Worm (Caenorhabditis elegans): ENCODE results near the gene W07G4.1.

The W07G4.1 gene

DNA sequence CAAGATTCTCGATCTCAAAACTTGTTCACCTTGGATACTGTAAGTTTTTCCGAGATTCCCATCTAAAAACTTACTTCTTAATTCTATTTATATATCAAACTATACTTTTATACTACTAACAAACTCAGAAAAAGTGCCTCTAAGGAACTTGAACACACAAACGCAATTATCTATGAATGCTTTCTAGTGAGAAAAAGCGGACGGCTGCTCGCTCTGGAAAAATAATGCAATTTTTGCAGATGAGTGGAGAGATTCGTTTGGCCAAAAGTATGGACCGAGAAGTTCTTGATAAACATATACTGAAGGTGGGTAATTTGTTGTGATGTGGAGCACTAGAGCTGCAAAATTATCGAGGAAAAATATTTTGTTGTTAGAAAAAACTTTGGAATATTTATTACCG is 13.3 kb upstream of the W07G4.1 start:
- TF ChIP-seq nhr-42 (GFP tag; IDR thresholded peaks at IDR 0.05) (no peak), ces-1 (GFP tag; optimal IDR thresholded peaks at IDR 0.05) (peak; percentile 86)

DNA sequence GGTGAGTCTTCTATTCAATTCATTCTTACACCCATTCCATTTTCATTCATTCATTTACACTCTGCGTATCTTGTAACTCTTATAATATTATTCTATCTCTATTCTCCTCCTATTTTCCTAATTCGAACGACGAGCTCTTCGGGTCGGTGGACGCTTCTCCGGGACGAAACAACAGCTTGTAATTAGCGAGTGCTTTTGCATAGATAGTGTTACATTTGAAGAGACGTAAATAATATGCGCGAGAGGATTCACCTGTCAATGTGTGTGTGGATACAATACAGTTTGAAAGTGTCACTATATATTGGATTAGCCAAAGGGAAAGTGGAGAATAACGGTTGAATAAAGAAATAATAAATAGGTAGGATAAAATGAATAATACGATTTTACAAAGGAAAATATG is 12.7 kb upstream of the W07G4.1 start:
- TF ChIP-seq ceh-82 (tag; optimal IDR thresholded peaks at IDR 0.05), result no peak
- TF ChIP-seq nhr-111 (GFP tag; optimal IDR thresholded peaks at IDR 0.05), result no peak
- no peak for TF ChIP-seq zag-1 (tag; optimal IDR thresholded peaks at IDR 0.05)
- no peak for TF ChIP-seq F37D6.2 (tag; optimal IDR thresholded peaks at IDR 0.05)
- no peak for TF ChIP-seq T20F7.1 (GFP tag; optimal IDR thresholded peaks at IDR 0.05)
- TF ChIP-seq lin-39 (tag; optimal IDR thresholded peaks at IDR 0.05), result no peak
- TF ChIP-seq aly-2 (tag; optimal IDR thresholded peaks at IDR 0.05), result no peak
- no peak for TF ChIP-seq R02D3.7 (tag; optimal IDR thresholded peaks at IDR 0.05)
- no peak for TF ChIP-seq D1046.2 (GFP tag; IDR thresholded peaks at IDR 0.05)
- no peak for TF ChIP-seq lir-3 (tag; optimal IDR thresholded peaks at IDR 0.05)

DNA sequence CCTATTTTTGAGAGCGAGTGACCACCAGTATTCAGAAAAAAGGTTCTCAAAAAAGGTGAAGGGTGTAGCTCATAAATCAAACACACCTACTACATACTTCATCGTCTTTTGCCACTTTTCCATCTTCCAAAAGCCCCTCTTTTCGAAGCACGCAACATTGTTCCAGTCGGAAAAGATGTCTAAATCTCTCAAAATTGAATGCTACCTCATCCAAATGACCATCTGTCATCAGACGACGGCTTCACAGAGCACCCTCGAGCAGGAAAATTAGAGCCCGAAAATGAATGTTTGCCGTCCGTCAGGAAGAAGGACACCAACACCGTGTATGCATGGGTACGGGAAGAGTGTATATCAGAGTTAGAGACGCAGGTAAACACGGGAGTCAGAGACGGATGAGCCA is 11.8 kb upstream of the W07G4.1 start:
- TF ChIP-seq jun-1 (tag; optimal IDR thresholded peaks at IDR 0.05) (no peak), cey-2 (tag; optimal IDR thresholded peaks at IDR 0.05; ENCODE audit: borderline replicate concordance, insufficient read depth) (no peak), unc-62 (GFP tag; optimal IDR thresholded peaks at IDR 0.05 in 1 of 2) (peak in 1 of 2 experiments; percentile 87), unc-62 (tag; optimal IDR thresholded peaks at IDR 0.05) (no peak)

DNA sequence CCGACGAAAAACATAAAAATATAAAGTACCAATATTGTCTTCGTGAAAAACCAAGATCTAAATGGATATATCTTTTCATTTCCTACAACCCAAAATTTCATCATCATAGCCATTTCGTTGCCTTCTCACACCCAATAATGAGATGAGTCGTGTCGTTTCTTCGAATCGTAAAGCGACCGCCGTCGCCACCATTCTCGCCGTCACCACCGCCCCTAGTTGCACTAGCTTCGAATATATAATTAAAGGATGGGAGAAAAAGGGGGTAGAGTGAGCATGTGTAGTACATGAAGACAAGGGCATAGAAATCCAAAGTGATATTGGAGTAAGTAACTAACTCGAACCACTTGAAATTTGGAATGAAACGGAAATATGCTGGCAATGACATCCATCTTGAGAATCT is 11.1 kb upstream of the W07G4.1 start:
- TF ChIP-seq lim-7 (GFP tag; IDR thresholded peaks at IDR 0.05), result no peak
- no peak for TF ChIP-seq egl-43 (GFP tag; IDR thresholded peaks at IDR 0.05)
- TF ChIP-seq aha-1 (tag), result peak; percentile 68
- no peak for TF ChIP-seq daf-16 (GFP tag; optimal IDR thresholded peaks at IDR 0.05)
- no peak for TF ChIP-seq daf-16 (tag; optimal IDR thresholded peaks at IDR 0.05)

DNA sequence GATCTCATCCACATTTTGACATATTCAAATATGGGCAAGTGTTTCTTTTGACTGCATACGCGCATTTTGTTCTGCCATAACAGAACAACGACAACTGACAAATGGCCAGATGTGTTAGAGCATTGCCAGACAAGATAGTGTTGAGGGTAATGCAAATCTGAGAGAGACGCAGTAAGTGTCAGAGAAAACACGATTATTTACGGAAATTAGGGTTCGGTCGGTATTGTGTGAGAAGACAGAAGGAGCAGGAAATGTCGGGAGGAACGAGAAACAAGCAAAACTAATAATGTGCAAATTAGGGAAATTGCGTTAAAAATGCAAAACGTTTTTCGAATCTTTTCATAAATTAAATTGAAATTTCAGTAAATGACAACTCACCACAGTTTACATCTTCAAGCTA is 8.8 kb upstream of the W07G4.1 start:
- TF ChIP-seq set-16 (GFP tag; IDR thresholded peaks at IDR 0.05) (no peak), unc-62 (GFP tag; optimal IDR thresholded peaks at IDR 0.05 in 1 of 2) (peak in 1 of 2 experiments; percentile 36), unc-62 (tag; optimal IDR thresholded peaks at IDR 0.05) (no peak)

DNA sequence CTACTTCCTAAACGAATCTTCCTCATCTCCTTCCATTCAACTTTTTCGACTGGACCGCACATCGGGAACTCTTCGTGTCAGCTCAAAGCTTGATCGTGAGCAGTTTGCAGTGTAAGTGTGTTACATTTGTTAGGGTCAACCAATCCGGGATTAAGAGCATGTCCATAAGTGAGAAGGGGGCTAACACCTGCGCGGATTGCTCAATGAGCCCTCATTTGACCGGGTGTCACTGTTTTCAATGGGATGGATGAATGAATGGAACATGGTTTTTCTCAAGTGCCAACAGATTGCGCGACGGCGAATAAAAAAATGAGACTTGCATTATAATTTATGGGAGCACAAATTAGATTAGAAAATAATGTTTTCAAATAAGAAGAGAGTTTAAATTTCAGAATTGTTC is 8.0 kb upstream of the W07G4.1 start:
- TF ChIP-seq mep-1 (tag; optimal IDR thresholded peaks at IDR 0.05), result no peak
- TF ChIP-seq fkh-10 (GFP tag; optimal IDR thresholded peaks at IDR 0.05), result peak; percentile 41

DNA sequence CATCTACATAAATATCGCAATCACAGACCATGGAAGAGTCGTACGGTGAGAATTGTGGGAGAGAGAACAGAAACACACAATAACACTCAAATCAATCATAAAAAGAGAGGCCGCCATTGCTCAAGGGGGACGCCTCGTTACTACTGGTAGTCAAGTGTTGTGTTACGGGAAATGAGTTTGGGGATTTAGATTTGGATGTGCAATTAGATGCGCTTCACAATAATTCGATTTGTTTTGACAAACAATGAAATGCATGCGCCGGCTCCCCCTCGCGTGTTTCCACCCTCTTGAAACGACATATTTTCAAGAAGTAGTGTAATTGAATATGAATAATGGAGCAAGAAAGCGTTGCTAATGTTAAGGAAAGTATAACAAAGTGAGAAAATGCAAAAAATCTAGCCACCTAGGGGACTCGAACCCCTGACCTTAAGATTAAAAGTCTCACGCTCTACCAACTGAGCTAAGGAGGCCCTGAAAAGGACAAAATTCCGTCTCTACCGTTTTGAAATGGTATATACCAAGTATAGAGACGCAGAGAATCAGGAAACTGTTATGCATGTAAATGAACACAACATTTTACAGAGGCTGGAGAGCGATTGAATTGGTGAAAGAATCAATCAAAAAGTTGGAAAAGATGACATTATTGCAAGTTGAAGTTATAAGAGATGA is 6.6 kb upstream of the W07G4.1 start:
- TF ChIP-seq lim-7 (GFP tag; IDR thresholded peaks at IDR 0.05) (0 out of 2 replicates have a peak, but pooled peaks have one; percentile 34), zag-1 (tag; optimal IDR thresholded peaks at IDR 0.05) (no peak), dmd-6 (GFP tag; IDR thresholded peaks at IDR 0.05) (0 out of 2 replicates have a peak, but pooled peaks have one; percentile 7), daf-12 (tag; optimal IDR thresholded peaks at IDR 0.05) (no peak), ces-1 (GFP tag; optimal IDR thresholded peaks at IDR 0.05) (peak; percentile 7), php-3 (GFP tag; IDR thresholded peaks at IDR 0.05) (0 out of 2 replicates have a peak, but pooled peaks have one; percentile 9)

DNA sequence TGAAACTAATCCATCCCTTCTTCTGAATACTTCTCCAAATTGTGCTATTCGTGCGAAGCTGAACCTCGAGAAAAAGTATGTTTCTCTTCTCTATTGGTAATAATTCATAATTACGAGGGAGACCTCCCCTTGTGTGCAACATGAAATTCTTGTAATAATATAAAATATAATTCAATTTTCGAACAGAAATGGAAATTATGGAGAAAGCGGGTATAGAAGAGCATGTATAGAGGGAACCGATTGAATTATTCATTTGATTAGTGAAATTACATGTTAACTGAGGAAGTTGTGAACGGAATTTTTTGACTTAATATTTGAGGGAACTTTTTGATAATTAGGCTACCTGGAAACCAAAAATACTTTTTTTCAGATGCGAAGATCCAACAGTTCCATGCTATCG is 4.5 kb upstream of the W07G4.1 start:
- no peak for TF ChIP-seq zfp-2 (tag; optimal IDR thresholded peaks at IDR 0.05)
- peak; percentile 6 for TF ChIP-seq ceh-32 (tag; optimal IDR thresholded peaks at IDR 0.05; ENCODE audit: poor library complexity)
